Worm (Caenorhabditis elegans) whole organism, midembryonic: ENCODE data around the gene fbxa-37.
"Not testable (repeated sequence)": the region's sequence is repeated elsewhere in the genome, so short reads cannot be mapped to it uniquely, and the experiment has no call there.

Source experiments
- T22C8.4 ChIP-seq: fragments of 200-800 bp; sonication (Bioruptor generic); IDR thresholded peaks from 2 replicates; pipeline ENCODE4 v1.3.6; 2022; ENCODE audit warnings: missing genetic modification characterization, missing compliant biosample characterization
- cog-1 ChIP-seq: sonication (generic microtip); optimal IDR thresholded peaks from 2 replicates; lab custom pipeline; 2016; ENCODE audit warnings: missing genetic modification characterization, missing compliant biosample characterization
- flt-1 ChIP-seq: fragments of 200-800 bp; sonication (Bioruptor generic); IDR thresholded peaks from 2 replicates; pipeline ENCODE4 v1.3.6; 2022; ENCODE audit warnings: missing genetic modification characterization, missing compliant biosample characterization
- klf-2 ChIP-seq: fragments of 200-800 bp; sonication (Bioruptor generic); conservative IDR thresholded peaks from 2 replicates; pipeline ENCODE4 v1.3.6; 2022; ENCODE audit warnings: missing genetic modification reagents, missing genetic modification characterization, missing compliant biosample characterization
- med-1 ChIP-seq: sonication (generic microtip); optimal IDR thresholded peaks from 2 replicates; lab custom pipeline; 2017; ENCODE audit warnings: missing genetic modification characterization, mild to moderate bottlenecking, missing compliant biosample characterization, antibody characterized with exemption, missing genetic modification reagents; ENCODE audit not compliant: insufficient read depth
- ref-1 ChIP-seq: fragments of 200-800 bp; sonication (Bioruptor generic); conservative IDR thresholded peaks from 2 replicates; pipeline ENCODE4 v1.3.6; 2022; ENCODE audit warnings: missing genetic modification reagents, missing genetic modification characterization, missing compliant biosample characterization
- tab-1 ChIP-seq: fragments of 200-800 bp; sonication (Bioruptor generic); IDR thresholded peaks from 2 replicates; pipeline ENCODE4 v1.3.6; 2022; ENCODE audit warnings: missing genetic modification characterization, missing compliant biosample characterization
- ztf-23 ChIP-seq: fragments of 200-800 bp; sonication (Bioruptor generic); IDR thresholded peaks from 2 replicates; pipeline ENCODE4 v1.3.6; 2022; ENCODE audit warnings: missing genetic modification reagents, missing genetic modification characterization, missing compliant biosample characterization
- ztf-29 ChIP-seq: fragments of 200-800 bp; sonication (Bioruptor generic); IDR thresholded peaks from 2 replicates; pipeline ENCODE4 v1.3.6; 2022; ENCODE audit warnings: missing genetic modification reagents, missing genetic modification characterization, missing compliant biosample characterization

fbxa-37 gene

ce11 chrIII:1266799-1267198, 18.0 kb upstream of the fbxa-37 start, which contains the start of gene fbxa-151:
Gene fbxa-151 (minus strand): TSS chrIII:1266899.
- TF ChIP-seq med-1 (GFP tag; lab: Kevin White, UChicago); ref-1 (GFP tag; lab: Robert Waterston, UW); T22C8.4 (GFP tag; lab: Robert Waterston, UW): not testable (repeated sequence)

DNA sequence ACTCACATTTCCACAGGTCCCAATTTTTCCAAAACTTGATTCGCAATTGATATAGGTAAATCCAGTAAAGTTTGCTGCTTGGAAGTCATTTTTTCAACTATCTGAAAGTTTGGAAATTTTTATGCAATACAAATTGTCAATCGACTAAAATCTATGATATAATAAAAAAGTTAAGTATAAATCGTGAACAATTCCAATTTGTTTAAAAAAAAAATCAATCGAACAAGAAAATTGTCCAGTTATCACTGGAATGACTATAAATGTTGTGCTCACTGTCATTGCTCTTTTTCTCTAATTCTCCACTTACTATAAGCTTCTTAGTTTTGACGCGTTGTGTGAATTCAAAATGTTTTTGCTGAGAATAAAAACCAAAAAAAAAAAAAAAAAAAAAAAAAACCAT, 15.6 kb upstream of the fbxa-37 start, which contains the start of gene fbxa-32:
fbxa-32 (minus strand) TSS at position 101 of the 400 bp plus-strand sequence.
- TF ChIP-seq ztf-29, result no peak
- no peak for TF ChIP-seq cog-1
- TF ChIP-seq ztf-23 (GFP tag; lab: Robert Waterston, UW), result no peak
- no peak for TF ChIP-seq T22C8.4 (GFP tag; lab: Robert Waterston, UW)

DNA sequence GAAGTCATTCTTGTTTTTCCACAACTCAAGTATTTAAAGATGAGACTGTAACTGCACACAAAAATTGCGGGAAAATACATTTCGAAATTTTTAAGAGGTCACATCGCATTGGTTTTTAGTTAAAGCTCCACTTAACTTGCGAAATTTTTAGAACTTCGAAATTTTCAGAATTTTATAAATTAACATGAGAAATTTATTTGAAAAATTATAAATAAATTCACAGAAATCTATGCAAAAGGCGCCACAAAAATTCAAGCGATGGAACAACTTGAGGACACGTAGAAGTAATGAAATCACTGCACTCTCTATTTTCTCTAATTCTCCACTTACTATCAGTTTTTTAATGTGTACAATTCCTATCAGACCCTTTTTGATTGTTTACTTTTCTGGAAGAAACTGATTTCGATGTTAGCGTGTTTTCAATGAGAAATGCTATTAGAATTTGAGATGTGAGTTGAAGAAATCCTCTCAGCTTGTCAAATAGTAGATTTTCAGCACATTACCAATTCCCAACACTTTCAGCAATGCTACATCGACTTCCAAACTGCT, 13.3 kb upstream of the fbxa-37 start, which contains the start of gene fbxa-31:
fbxa-31 (minus strand) TSS at position 51 of the 549 bp plus-strand sequence.
- no peak for TF ChIP-seq tab-1
- TF ChIP-seq T22C8.4 (GFP tag; lab: Robert Waterston, UW), result no peak
- TF ChIP-seq med-1 (GFP tag; lab: Kevin White, UChicago), result no peak
- no peak for TF ChIP-seq ref-1 (GFP tag; lab: Robert Waterston, UW)

- TF ChIP-seq flt-1 (GFP tag; lab: Robert Waterston, UW) (no peak), ztf-23 (GFP tag; lab: Robert Waterston, UW) (no peak), tab-1 (no peak), cog-1 (no peak), ref-1 (GFP tag; lab: Robert Waterston, UW) (no peak), T22C8.4 (GFP tag; lab: Robert Waterston, UW) (no peak), ztf-29 (no peak), med-1 (GFP tag; lab: Kevin White, UChicago) (no peak), klf-2 (no peak)
These were observed 11.0 kb upstream of the fbxa-37 start, which contains the start of gene fbxa-29 for ce11 chrIII:1273655-1274328. Gene fbxa-29 (minus strand): TSS chrIII:1273705.

DNA sequence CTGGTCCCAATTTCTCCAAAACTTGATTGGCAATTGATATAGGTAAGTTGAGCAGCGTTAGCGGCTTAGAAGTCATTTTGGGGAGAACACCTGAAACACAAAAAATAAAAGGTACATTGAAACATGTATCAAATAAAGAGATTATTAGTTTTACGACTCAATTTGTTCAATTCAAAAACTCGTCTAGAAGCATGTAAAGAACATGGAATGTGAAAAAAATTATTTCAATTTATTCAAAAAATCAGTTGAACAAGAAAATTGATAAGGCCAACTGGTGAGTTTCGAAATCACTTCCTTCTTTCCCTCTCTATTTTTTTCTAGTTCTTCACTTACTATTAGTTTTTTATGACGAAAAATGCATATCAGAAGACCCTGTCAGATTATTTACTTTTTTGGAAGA, 9.3 kb upstream of the fbxa-37 start, which contains the start of gene fbxa-30:
fbxa-30 (minus strand) TSS at position 101 of the 400 bp plus-strand sequence.
- TF ChIP-seq flt-1 (GFP tag; lab: Robert Waterston, UW) (no peak), med-1 (GFP tag; lab: Kevin White, UChicago) (no peak), klf-2 (no peak), tab-1 (no peak), T22C8.4 (GFP tag; lab: Robert Waterston, UW) (no peak), ztf-29 (no peak), ref-1 (GFP tag; lab: Robert Waterston, UW) (no peak), ztf-23 (GFP tag; lab: Robert Waterston, UW) (no peak), cog-1 (no peak)

DNA sequence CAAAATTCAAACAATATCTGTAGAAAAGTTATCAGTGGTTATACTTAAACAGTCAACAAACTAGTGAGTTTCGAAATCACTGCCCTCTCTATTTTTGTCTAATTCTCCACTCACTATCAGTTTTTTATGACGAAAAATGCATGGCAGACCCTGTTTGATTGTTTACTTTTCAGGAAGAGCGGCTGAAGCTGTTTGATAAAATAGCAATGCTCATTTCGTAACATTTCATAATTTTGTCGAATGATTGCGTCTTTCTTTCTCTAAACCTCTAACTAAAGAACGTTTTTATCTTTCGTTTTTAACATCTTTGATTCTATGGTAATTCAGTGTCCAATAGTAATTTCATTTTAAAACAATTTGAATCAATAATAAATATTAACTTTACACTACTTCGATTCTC, 5.6 kb upstream of the fbxa-37 start:
- no peak for TF ChIP-seq med-1 (GFP tag; lab: Kevin White, UChicago)
- TF ChIP-seq ztf-23 (GFP tag; lab: Robert Waterston, UW), result no peak

- TF ChIP-seq ref-1 (GFP tag; lab: Robert Waterston, UW) (no peak), klf-2 (no peak), ztf-29 (no peak), T22C8.4 (GFP tag; lab: Robert Waterston, UW) (no peak), ztf-23 (GFP tag; lab: Robert Waterston, UW) (no peak), flt-1 (GFP tag; lab: Robert Waterston, UW) (no peak)
These were observed 3.8 kb downstream of the fbxa-37 start, which contains the start of gene fbxa-50 for ce11 chrIII:1288473-1289056. Gene fbxa-50 (minus strand): TSS chrIII:1288523.

DNA sequence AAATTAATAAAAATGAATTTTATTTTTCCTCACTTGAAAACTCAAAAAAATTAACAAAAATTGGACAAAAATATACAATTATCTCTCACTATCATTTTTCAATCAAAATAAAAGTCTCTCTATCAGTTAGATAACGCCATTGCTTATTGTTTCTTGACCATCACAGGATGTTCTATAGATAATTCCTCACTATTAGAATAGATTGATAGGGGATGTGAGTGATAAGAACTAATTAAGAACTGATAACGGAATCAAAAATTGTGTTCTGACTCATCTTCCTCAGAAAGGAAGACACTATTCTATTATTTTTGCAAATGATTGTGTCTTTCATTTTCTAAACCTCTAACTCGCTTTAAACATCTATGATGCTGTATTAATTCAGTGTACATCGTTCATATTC, 4.3 kb downstream of the fbxa-37 start:
- TF ChIP-seq cog-1, result no peak
- no peak for TF ChIP-seq tab-1
- no peak for TF ChIP-seq med-1 (GFP tag; lab: Kevin White, UChicago)
- no peak for TF ChIP-seq ztf-29
- no peak for TF ChIP-seq flt-1 (GFP tag; lab: Robert Waterston, UW)
- no peak for TF ChIP-seq klf-2
- no peak for TF ChIP-seq ref-1 (GFP tag; lab: Robert Waterston, UW)
- TF ChIP-seq T22C8.4 (GFP tag; lab: Robert Waterston, UW), result no peak
- no peak for TF ChIP-seq ztf-23 (GFP tag; lab: Robert Waterston, UW)

- TF ChIP-seq ztf-23 (GFP tag; lab: Robert Waterston, UW) (no peak), med-1 (GFP tag; lab: Kevin White, UChicago) (no peak), klf-2 (no peak)
These were observed 8.3 kb downstream of the fbxa-37 start, which contains the start of gene fbxa-36 for ce11 chrIII:1293135-1293534. Gene fbxa-36 (minus strand): TSS chrIII:1293235.

DNA sequence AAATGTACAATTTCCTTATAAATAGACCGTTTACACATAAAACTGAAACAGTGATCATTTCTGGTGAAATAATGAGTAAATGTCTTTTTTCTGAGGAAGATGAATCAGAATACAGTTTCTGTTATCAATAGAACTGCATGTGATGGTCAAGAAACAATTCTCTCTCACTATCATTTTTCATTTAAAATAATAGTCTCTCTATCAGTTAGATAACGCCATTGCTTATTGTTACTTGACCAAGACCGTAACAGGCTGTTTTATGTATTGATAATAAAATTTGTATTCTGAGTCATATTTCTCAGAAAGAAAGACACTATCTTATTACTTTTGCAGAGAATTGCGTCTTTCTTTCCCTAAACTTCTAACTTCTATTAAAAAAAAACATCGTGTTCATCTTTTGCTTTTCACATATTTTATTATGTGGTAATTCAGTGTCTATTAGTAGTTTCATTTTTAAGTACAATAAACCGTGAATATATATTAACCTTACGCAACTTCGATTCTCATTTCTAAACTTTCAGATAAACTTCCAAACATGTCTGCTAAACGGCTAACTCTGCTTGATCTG, 10.4 kb downstream of the fbxa-37 start, which contains the start of gene fbxa-35:
fbxa-35 (plus strand) TSS at position 518 of the 568 bp plus-strand sequence.
- no peak for TF ChIP-seq ref-1 (GFP tag; lab: Robert Waterston, UW)
- TF ChIP-seq flt-1 (GFP tag; lab: Robert Waterston, UW), result no peak
- no peak for TF ChIP-seq tab-1
